Worm (Caenorhabditis elegans) whole organism, early embryonic: ENCODE measurements around the gene gad-2.

Experiments used
- ama-1 ChIP-seq: fragments of 150-350 bp; optimal IDR thresholded peaks from 2 replicates; lab custom pipeline; 2014
- ceh-13 ChIP-seq: fragments of 200-800 bp; sonication (Bioruptor generic); optimal IDR thresholded peaks from 2 replicates; lab custom pipeline; 2018; ENCODE audit warnings: mild to moderate bottlenecking, missing genetic modification characterization, missing compliant biosample characterization
- sea-1 ChIP-seq: fragments of 200-800 bp; sonication (Bioruptor generic); conservative IDR thresholded peaks from 2 replicates; pipeline ENCODE4 v1.3.6; 2022; ENCODE audit warnings: missing genetic modification characterization, missing compliant biosample characterization

DNA sequence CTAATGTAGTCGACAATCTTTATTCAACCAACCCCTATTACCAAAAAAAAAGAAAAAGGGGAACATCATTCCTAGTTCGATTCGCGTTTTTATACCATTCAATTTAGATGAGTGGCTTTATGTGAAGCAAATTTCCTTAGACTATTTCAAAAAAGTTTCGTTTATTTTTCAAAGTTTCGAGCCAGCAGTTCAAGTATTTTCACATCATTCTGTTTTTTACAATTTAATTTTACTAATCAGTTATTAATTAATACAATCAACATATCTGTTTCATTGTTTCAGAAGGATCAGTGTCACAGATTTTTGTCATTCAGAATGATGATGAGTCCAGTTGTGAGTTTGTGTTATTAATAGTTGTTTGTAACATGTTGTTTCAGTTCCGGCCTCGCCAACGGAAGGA, 16.7 kb downstream of the gad-2 start, which contains the start of gene C10A4.2:
- TF ChIP-seq ama-1 (lab: Kevin White, UChicago): no peak
- no peak for TF ChIP-seq ceh-13
- TF ChIP-seq sea-1 (GFP tag; lab: Robert Waterston, UW): no peak
